Fruit fly (Drosophila melanogaster) whole organism, adult: ENCODE results near the gene Snap24.

Experiments
- CG33017 ChIP-seq: fragments of 200-800 bp; sonication (Bioruptor generic); optimal IDR thresholded peaks from 2 replicates; lab custom pipeline; 2018; ENCODE audit warnings: missing biosample characterization, mild to moderate bottlenecking, missing genetic modification characterization, moderate library complexity
- Crg-1 ChIP-seq: fragments of 200-800 bp; sonication (Bioruptor generic); optimal IDR thresholded peaks from 2 replicates; lab custom pipeline; 2016; ENCODE audit warnings: missing biosample characterization, missing genetic modification characterization
- cic ChIP-seq: fragments of 200-800 bp; sonication (Bioruptor generic); optimal IDR thresholded peaks from 2 replicates; lab custom pipeline; 2017; ENCODE audit warnings: missing biosample characterization, mild to moderate bottlenecking, missing genetic modification characterization, moderate library complexity
- cnc ChIP-seq, 2 experiments: fragments of >200 bp; optimal IDR thresholded peaks; 2 replicates each; lab custom pipeline; 2017
- kay ChIP-seq: fragments of 200-800 bp; sonication (Bioruptor generic); peaks from one replicate; lab custom pipeline; 2016; ENCODE audit warnings: missing biosample characterization, missing genetic modification characterization, borderline replicate concordance
- pad ChIP-seq: fragments of 200-800 bp; sonication (Bioruptor generic); optimal IDR thresholded peaks from 3 replicates; lab custom pipeline; 2017; ENCODE audit warnings: missing biosample characterization, missing genetic modification characterization, mild to moderate bottlenecking, moderate library complexity, missing genetic modification reagents
- toe ChIP-seq: fragments of 200-800 bp; sonication (Bioruptor generic); optimal IDR thresholded peaks from 2 replicates; lab custom pipeline; 2016; ENCODE audit warnings: missing biosample characterization, missing genetic modification characterization

DNA sequence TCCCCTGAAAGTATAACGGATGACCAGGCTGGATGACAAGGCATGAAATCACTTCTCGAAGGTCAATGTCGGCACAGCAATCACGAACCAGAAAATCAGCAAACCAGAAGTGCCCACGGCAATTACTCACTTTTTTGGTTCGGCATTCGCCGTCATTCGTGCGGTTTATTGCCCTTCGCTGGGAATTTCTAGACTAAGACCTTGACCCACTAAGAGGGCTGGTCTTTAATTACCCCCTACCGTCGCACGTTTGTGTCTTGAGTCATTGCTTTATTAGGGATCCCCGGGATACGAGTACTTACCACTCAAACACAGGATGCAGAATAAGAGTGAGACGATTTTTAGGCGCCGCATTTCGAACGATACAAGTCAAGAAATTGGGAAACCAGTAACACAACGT, 17.5 kb downstream of the Snap24 start:
- no peak for TF ChIP-seq cic (GFP tag; lab: Kevin White, UChicago)
- TF ChIP-seq pad (GFP tag; lab: Kevin White, UChicago) = no peak
- TF ChIP-seq kay (GFP tag; lab: Kevin White, UChicago) = no peak
- no peak for TF ChIP-seq cnc (optimal IDR thresholded peaks at IDR 0.05; lab: Kevin White, UChicago)
- no peak for TF ChIP-seq Crg-1
- TF ChIP-seq CG33017 (tag; lab: Kevin White, UChicago) = no peak
- no peak for TF ChIP-seq toe
